Fruit fly (Drosophila melanogaster): ENCODE data around the gene CG14606.
A peak's percentile ranks its signal among the peaks of the same experiment; 100 is the strongest.

dm6 chr3R:7187093-7187912 is 29.6 kb downstream of the CG14606 start:
- TF ChIP-seq cic (GFP tag; optimal IDR thresholded peaks at IDR 0.05) (no peak), CG1620 (GFP tag; optimal IDR thresholded peaks at IDR 0.05) (no peak), ovo (GFP tag; optimal IDR thresholded peaks at IDR 0.05) (peak; percentile 19), cnc (optimal IDR thresholded peaks at IDR 0.05) (no peak), Clk (GFP tag; optimal IDR thresholded peaks at IDR 0.05) (no peak), CG5204 (GFP tag; optimal IDR thresholded peaks at IDR 0.05) (no peak), toe (GFP tag; optimal IDR thresholded peaks at IDR 0.05) (no peak)

Data from whole organism, adult.